Fruit fly (Drosophila melanogaster) whole organism, embryonic: Measurements from ENCODE around the gene GlyRS.

Experiments
- Awh ChIP-seq: fragments of 200-800 bp; sonication (Bioruptor generic); IDR thresholded peaks from 2 replicates; pipeline ENCODE4, ENCODE4 v1.3.6; 2022; ENCODE audit warnings: missing biosample characterization, missing genetic modification characterization
- Bgb ChIP-seq: fragments of 200-800 bp; sonication (Bioruptor generic); IDR thresholded peaks from 2 replicates; pipeline ENCODE4 v1.3.6; 2022; ENCODE audit warnings: missing biosample characterization, missing genetic modification characterization; ENCODE audit not compliant: partially characterized antibody
- Bteb2 ChIP-seq: fragments of 200-800 bp; sonication (Bioruptor generic); optimal IDR thresholded peaks from 2 replicates; lab custom pipeline; 2016; ENCODE audit warnings: missing biosample characterization, missing genetic modification characterization
- CG10462 ChIP-seq: fragments of 200-800 bp; sonication (Bioruptor generic); optimal IDR thresholded peaks from 2 replicates; lab custom pipeline; 2016; ENCODE audit warnings: missing biosample characterization, missing genetic modification characterization
- CG10654 ChIP-seq: fragments of 200-800 bp; sonication (Bioruptor generic); optimal IDR thresholded peaks from 2 replicates; lab custom pipeline; 2016; ENCODE audit warnings: missing biosample characterization, missing genetic modification characterization
- CG11247 ChIP-seq: fragments of 200-800 bp; sonication (Bioruptor generic); IDR thresholded peaks from 2 replicates; pipeline ENCODE4 v1.3.6; 2022; ENCODE audit warnings: missing biosample characterization, missing genetic modification characterization
- CG13123 ChIP-seq: fragments of 200-800 bp; sonication (Bioruptor generic); optimal IDR thresholded peaks from 2 replicates; lab custom pipeline; 2016; ENCODE audit warnings: missing biosample characterization, missing genetic modification characterization
- CG13624 ChIP-seq: fragments of 200-800 bp; sonication (Bioruptor generic); optimal IDR thresholded peaks from 2 replicates; lab custom pipeline; 2016; ENCODE audit warnings: missing biosample characterization, missing genetic modification characterization
- CG14965 ChIP-seq: fragments of 200-800 bp; sonication (Bioruptor generic); optimal IDR thresholded peaks from 2 replicates; lab custom pipeline; 2016; ENCODE audit warnings: missing biosample characterization, missing genetic modification characterization, borderline replicate concordance
- CG15073 ChIP-seq: fragments of 200-800 bp; sonication (Bioruptor generic); optimal IDR thresholded peaks from 2 replicates; lab custom pipeline; 2016; ENCODE audit warnings: missing biosample characterization, missing genetic modification characterization
- CG1529 ChIP-seq: fragments of 200-800 bp; sonication (Bioruptor generic); optimal IDR thresholded peaks from 3 replicates; lab custom pipeline; 2018; ENCODE audit warnings: missing biosample characterization, missing genetic modification characterization
- CG18764 ChIP-seq: fragments of 200-800 bp; sonication (Bioruptor generic); optimal IDR thresholded peaks from 3 replicates; lab custom pipeline; 2016; ENCODE audit warnings: missing biosample characterization, missing genetic modification characterization
- CG3281 ChIP-seq: fragments of 200-800 bp; sonication (Bioruptor generic); optimal IDR thresholded peaks from 3 replicates; lab custom pipeline; 2017; ENCODE audit warnings: missing biosample characterization, mild to moderate bottlenecking, missing genetic modification characterization
- CG33213 ChIP-seq: fragments of 200-800 bp; sonication (Bioruptor generic); optimal IDR thresholded peaks from 3 replicates; lab custom pipeline; 2016; ENCODE audit warnings: missing biosample characterization, missing genetic modification characterization
- CG4404 ChIP-seq: fragments of 200-800 bp; sonication (Bioruptor generic); IDR thresholded peaks from 2 replicates; pipeline ENCODE4 v1.3.6; 2022; ENCODE audit warnings: missing biosample characterization, missing genetic modification characterization
- CG5180 ChIP-seq: fragments of 200-800 bp; sonication (Bioruptor generic); optimal IDR thresholded peaks from 3 replicates; lab custom pipeline; 2017; ENCODE audit warnings: missing biosample characterization, missing genetic modification characterization, mild to moderate bottlenecking, moderate library complexity, missing genetic modification reagents
- CG7357 ChIP-seq: fragments of 200-800 bp; sonication (Bioruptor generic); IDR thresholded peaks from 3 replicates; pipeline ENCODE4 v1.3.6; 2022; ENCODE audit warnings: missing biosample characterization, missing genetic modification characterization
- CG8388 ChIP-seq: fragments of 200-800 bp; sonication (Bioruptor generic); optimal IDR thresholded peaks from 2 replicates; lab custom pipeline; 2019; ENCODE audit warnings: missing biosample characterization, mild to moderate bottlenecking, missing genetic modification characterization, moderate library complexity
- Dp ChIP-seq: fragments of 200-800 bp; sonication (Bioruptor generic); optimal IDR thresholded peaks from 2 replicates; lab custom pipeline; 2018; ENCODE audit warnings: missing biosample characterization, mild to moderate bottlenecking, missing genetic modification characterization, moderate library complexity
- Eip74EF ChIP-seq, 2 experiments: fragments of 200-800 bp in 1 of 2; fragments of >200 bp in 1 of 2; sonication (Bioruptor generic) in 1 of 2; optimal IDR thresholded peaks; 2 replicates each; lab custom pipeline; 2017 to 2019; ENCODE audit warnings: missing biosample characterization in 2 of 2, missing genetic modification characterization in 2 of 2, mild to moderate bottlenecking in 1 of 2, moderate library complexity in 1 of 2
- Hr51 ChIP-seq, 2 experiments: fragments of 200-800 bp; sonication (Bioruptor generic); optimal IDR thresholded peaks; 2 replicates in 1 of 2; 3 replicates in 1 of 2; lab custom pipeline; 2016 to 2018; ENCODE audit warnings: missing biosample characterization in 2 of 2, missing genetic modification characterization in 2 of 2, mild to moderate bottlenecking in 1 of 2, moderate library complexity in 1 of 2
- MBD-R2 ChIP-seq: fragments of 200-800 bp; sonication (Bioruptor generic); IDR thresholded peaks from 2 replicates; pipeline ENCODE4 v1.3.6; 2022; ENCODE audit warnings: missing biosample characterization, missing genetic modification characterization
- Mad ChIP-seq: fragments of 200-800 bp; sonication (Bioruptor generic); optimal IDR thresholded peaks from 2 replicates; lab custom pipeline; 2016; ENCODE audit warnings: missing biosample characterization, missing genetic modification characterization
- Optix ChIP-seq: fragments of 200-800 bp; sonication (Bioruptor generic); IDR thresholded peaks from 3 replicates; pipeline ENCODE4 v1.3.6; 2022; ENCODE audit warnings: missing biosample characterization, missing genetic modification characterization
- Tbp ChIP-seq: fragments of >200 bp; optimal IDR thresholded peaks from 2 replicates; lab custom pipeline; 2018; ENCODE audit warnings: missing biosample characterization, missing genetic modification characterization
- Trl ChIP-seq, 3 experiments: fragments of >200 bp in 2 of 3; fragments of 200-800 bp in 1 of 3; sonication (Bioruptor generic) in 1 of 3; optimal IDR thresholded peaks; 2 replicates in 1 of 3; 3 replicates in 2 of 3; lab custom pipeline; 2016 to 2017; ENCODE audit warnings: missing biosample characterization in 1 of 3, missing genetic modification characterization in 1 of 3
- YL-1 ChIP-seq: fragments of 200-800 bp; sonication (Bioruptor generic); optimal IDR thresholded peaks from 3 replicates; lab custom pipeline; 2017; ENCODE audit warnings: missing biosample characterization, mild to moderate bottlenecking, missing genetic modification characterization
- bowl ChIP-seq: fragments of 200-800 bp; sonication (Bioruptor generic); IDR thresholded peaks from 2 replicates; pipeline ENCODE4 v1.3.6; 2022; ENCODE audit warnings: missing biosample characterization, missing genetic modification characterization
- br ChIP-seq: fragments of >200 bp; optimal IDR thresholded peaks from 2 replicates; lab custom pipeline; 2017
- bsh ChIP-seq, 2 experiments: fragments of 200-800 bp; sonication (Bioruptor generic); optimal IDR thresholded peaks; 2 replicates each; lab custom pipeline; 2017 to 2018; ENCODE audit warnings: mild to moderate bottlenecking in 2 of 2, missing biosample characterization in 2 of 2, missing genetic modification characterization in 2 of 2, moderate library complexity in 1 of 2
- cad ChIP-seq: fragments of >200 bp; optimal IDR thresholded peaks from 2 replicates; lab custom pipeline; 2017; ENCODE audit warnings: missing biosample characterization, missing genetic modification characterization
- croc ChIP-seq: fragments of 200-800 bp; sonication (Bioruptor generic); conservative IDR thresholded peaks from 3 replicates; pipeline ENCODE4 v1.3.6; 2022; ENCODE audit warnings: missing biosample characterization, missing genetic modification characterization
- dimm ChIP-seq: fragments of 200-800 bp; sonication (Bioruptor generic); IDR thresholded peaks from 2 replicates; pipeline ENCODE4 v1.3.6; 2022; ENCODE audit warnings: missing biosample characterization, missing genetic modification characterization
- gem ChIP-seq: fragments of 200-800 bp; sonication (Bioruptor generic); optimal IDR thresholded peaks from 2 replicates; lab custom pipeline; 2019; ENCODE audit warnings: missing biosample characterization, mild to moderate bottlenecking, missing genetic modification characterization, moderate library complexity
- grau ChIP-seq: fragments of 200-800 bp; optimal IDR thresholded peaks from 3 replicates; lab custom pipeline; 2019; ENCODE audit warnings: missing biosample characterization, mild to moderate bottlenecking, missing genetic modification characterization, moderate library complexity
- gro ChIP-seq: fragments of 200-800 bp; sonication (Bioruptor generic); optimal IDR thresholded peaks from 2 replicates; lab custom pipeline; 2016; ENCODE audit warnings: missing biosample characterization, missing genetic modification characterization
- her ChIP-seq: fragments of 200-800 bp; sonication (Bioruptor generic); optimal IDR thresholded peaks from 2 replicates; lab custom pipeline; 2016; ENCODE audit warnings: missing biosample characterization, missing genetic modification characterization
- klu ChIP-seq: fragments of 200-800 bp; sonication (Bioruptor generic); IDR thresholded peaks from 2 replicates; pipeline ENCODE4 v1.3.6; 2022; ENCODE audit warnings: missing biosample characterization, missing genetic modification characterization
- lilli ChIP-seq: fragments of 200-800 bp; sonication (Bioruptor generic); optimal IDR thresholded peaks from 3 replicates; lab custom pipeline; 2016; ENCODE audit warnings: missing biosample characterization, missing genetic modification characterization
- p53 ChIP-seq: fragments of 200-800 bp; sonication (Bioruptor generic); optimal IDR thresholded peaks from 2 replicates; lab custom pipeline; 2016; ENCODE audit warnings: missing biosample characterization, missing genetic modification characterization
- run ChIP-seq: fragments of 200-800 bp; sonication (Bioruptor generic); optimal IDR thresholded peaks from 3 replicates; lab custom pipeline; 2018; ENCODE audit warnings: missing biosample characterization, mild to moderate bottlenecking, missing genetic modification characterization
- sc ChIP-seq, 3 experiments: fragments of >200 bp in 2 of 3; fragments of 200-800 bp in 1 of 3; sonication (Bioruptor generic) in 1 of 3; optimal IDR thresholded peaks; 2 replicates in 2 of 3; 3 replicates in 1 of 3; lab custom pipeline; 2017; ENCODE audit warnings: mild to moderate bottlenecking in 1 of 3, missing biosample characterization in 1 of 3, missing genetic modification characterization in 1 of 3, missing genetic modification reagents in 1 of 3
- seq ChIP-seq: fragments of 200-800 bp; sonication (Bioruptor generic); IDR thresholded peaks from 2 replicates; pipeline ENCODE4 v1.3.6; 2022; ENCODE audit warnings: missing biosample characterization, missing genetic modification characterization
- slou ChIP-seq: fragments of 200-800 bp; sonication (Bioruptor generic); optimal IDR thresholded peaks from 3 replicates; lab custom pipeline; 2016; ENCODE audit warnings: missing biosample characterization, missing genetic modification characterization
- sr ChIP-seq: fragments of 200-800 bp; sonication (Bioruptor generic); IDR thresholded peaks from 3 replicates; pipeline ENCODE4 v1.3.6; 2022; ENCODE audit warnings: missing biosample characterization, missing genetic modification characterization
- tna ChIP-seq: fragments of 200-800 bp; sonication (Bioruptor generic); IDR thresholded peaks from 2 replicates; pipeline ENCODE4 v1.3.6; 2022; ENCODE audit warnings: missing biosample characterization, missing genetic modification characterization; ENCODE audit not compliant: partially characterized antibody
- usp ChIP-seq: fragments of >200 bp; optimal IDR thresholded peaks from 2 replicates; lab custom pipeline; 2017; ENCODE audit warnings: missing biosample characterization, missing genetic modification characterization
- zen ChIP-seq: fragments of 200-800 bp; sonication (Bioruptor generic); optimal IDR thresholded peaks from 3 replicates; lab custom pipeline; 2018; ENCODE audit warnings: missing biosample characterization, mild to moderate bottlenecking, missing genetic modification characterization, moderate library complexity

Gene GlyRS

dm6 chr3L:15136659-15137572 lies 42.0 kb downstream of the GlyRS start, which contains the start of gene CG12316 (continued):
- TF ChIP-seq CG4404 (GFP tag; lab: Robert Waterston, UW) (peak; percentile 83), bsh (GFP tag; optimal IDR thresholded peaks at IDR 0.05; lab: Kevin White, UChicago) (peak; percentile 93 to 96), Eip74EF (GFP tag; optimal IDR thresholded peaks at IDR 0.05; lab: Kevin White, UChicago) (peak in 1 of 2 experiments; percentile 90), Optix (GFP tag; lab: Robert Waterston, UW) (peak; percentile 89), Trl (optimal IDR thresholded peaks at IDR 0.05; lab: Kevin White, UChicago) (no peak), Trl (GFP tag; optimal IDR thresholded peaks at IDR 0.05; lab: Kevin White, UChicago) (peak; percentile 91), dimm (GFP tag; lab: Robert Waterston, UW) (no peak; the same call in none of the 2 replicates), CG8388 (GFP tag; lab: Kevin White, UChicago) (peak; percentile 92), CG18764 (GFP tag; lab: Kevin White, UChicago) (peak; percentile 80), gem (peak; percentile 95), slou (GFP tag; lab: Kevin White, UChicago) (peak; percentile 9), CG10654 (GFP tag; lab: Kevin White, UChicago) (peak; percentile 89), CG10462 (peak; percentile 75), CG7357 (GFP tag; lab: Robert Waterston, UW) (peak; percentile 74), gro (GFP tag; lab: Kevin White, UChicago) (peak; percentile 92), her (GFP tag; lab: Kevin White, UChicago) (peak; percentile 91), p53 (GFP tag; lab: Kevin White, UChicago) (peak; percentile 85), Mad (GFP tag; lab: Kevin White, UChicago) (peak; percentile 95), MBD-R2 (GFP tag; lab: Robert Waterston, UW) (peak; percentile 61), CG15073 (no peak), bowl (peak; percentile 71; the same call in 1 of the 2 replicates), CG11247 (GFP tag; lab: Robert Waterston, UW) (peak; percentile 78), grau (tag; lab: Kevin White, UChicago) (peak; percentile 91), CG13624 (GFP tag; lab: Kevin White, UChicago) (peak; percentile 93), Bteb2 (GFP tag; lab: Kevin White, UChicago) (peak; percentile 88), CG3281 (GFP tag; lab: Kevin White, UChicago) (peak; percentile 91), lilli (GFP tag; lab: Kevin White, UChicago) (peak; percentile 93), sr (GFP tag; lab: Robert Waterston, UW) (peak; percentile 46; the same call in 1 of the 3 replicates), YL-1 (peak; percentile 94), CG33213 (GFP tag; lab: Kevin White, UChicago) (peak; percentile 92), Dp (GFP tag; lab: Kevin White, UChicago) (peak; percentile 76), CG5180 (GFP tag; lab: Kevin White, UChicago) (no peak), cad (GFP tag; lab: Kevin White, UChicago) (no peak), seq (GFP tag; lab: Robert Waterston, UW) (peak; percentile 87), CG1529 (GFP tag; lab: Kevin White, UChicago) (peak; percentile 86), usp (GFP tag; lab: Kevin White, UChicago) (no peak), br (lab: Kevin White, UChicago) (no peak), croc (GFP tag; lab: Robert Waterston, UW) (peak; percentile 76), Awh (peak; percentile 85), CG13123 (GFP tag; lab: Kevin White, UChicago) (peak; percentile 49), Tbp (no peak), tna (GFP tag; lab: Robert Waterston, UW) (peak; percentile 44), run (tag; lab: Kevin White, UChicago) (peak; percentile 79), CG14965 (GFP tag; lab: Kevin White, UChicago) (peak; percentile 56), sc (optimal IDR thresholded peaks at IDR 0.05; lab: Kevin White, UChicago) (no peak), sc (GFP tag; optimal IDR thresholded peaks at IDR 0.05; lab: Kevin White, UChicago) (peak; percentile 82), Hr51 (GFP tag; optimal IDR thresholded peaks at IDR 0.05; lab: Kevin White, UChicago) (peak; percentile 92 to 94), zen (tag; lab: Kevin White, UChicago) (peak; percentile 89), klu (GFP tag; lab: Robert Waterston, UW) (peak; percentile 53), Bgb (GFP tag; lab: Robert Waterston, UW) (peak; percentile 81)
